Fruit fly (Drosophila melanogaster): ENCODE measurements around the gene Rab21.
A peak's percentile ranks its signal among the peaks of the same experiment; 100 is the strongest.

Rab21 gene

dm6 chrX:23013208-23013607 lies at the start of gene Rab21, which contains the start of gene Coa7:
Rab21 (minus strand) TSS chrX:23013409.
Coa7 (plus strand) TSS chrX:23013495.
- TF ChIP-seq pad (GFP tag; optimal IDR thresholded peaks at IDR 0.05) (peak; percentile 47), CG33017 (tag; optimal IDR thresholded peaks at IDR 0.05) (no peak), bab1 (GFP tag; optimal IDR thresholded peaks at IDR 0.05) (peak; percentile 64), Mnt (GFP tag; optimal IDR thresholded peaks at IDR 0.05) (peak; percentile 6), ovo (GFP tag; optimal IDR thresholded peaks at IDR 0.05) (no peak), toe (GFP tag; optimal IDR thresholded peaks at IDR 0.05) (peak; percentile 30), cic (GFP tag; optimal IDR thresholded peaks at IDR 0.05) (no peak), tj (GFP tag; optimal IDR thresholded peaks at IDR 0.05) (peak; percentile 46), CG14711 (tag; optimal IDR thresholded peaks at IDR 0.05) (no peak), CG1620 (GFP tag; optimal IDR thresholded peaks at IDR 0.05) (peak; percentile 53), CG11617 (GFP tag; optimal IDR thresholded peaks at IDR 0.05) (no peak)

DNA sequence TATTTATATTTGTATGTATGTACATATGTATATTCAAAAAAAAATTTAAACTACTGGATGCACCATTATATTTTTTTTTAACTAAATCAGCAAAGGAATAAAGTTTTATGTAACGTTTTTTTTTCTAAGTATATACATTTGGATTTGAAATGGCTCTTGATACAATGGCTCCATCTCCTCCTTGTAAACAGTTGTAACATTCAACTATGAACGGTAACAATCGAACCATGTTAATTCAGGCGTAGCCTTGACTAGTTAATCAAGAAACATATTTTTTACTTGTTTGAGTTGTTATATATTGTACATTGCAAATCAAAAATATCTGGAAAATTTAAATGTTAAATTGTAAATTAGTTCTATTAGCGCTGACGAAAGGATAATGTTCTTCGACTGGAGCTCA lies 22.6 kb upstream of the Rab21 start, which contains the start of gene CG12061:
Gene CG12061 (plus strand): TSS at position 301 of the 400 bp plus-strand sequence.
- TF ChIP-seq CG1620 (GFP tag; optimal IDR thresholded peaks at IDR 0.05) (no peak), pad (GFP tag; optimal IDR thresholded peaks at IDR 0.05) (no peak), Hr96 (GFP tag; optimal IDR thresholded peaks at IDR 0.05) (no peak), cnc (optimal IDR thresholded peaks at IDR 0.05) (no peak)

DNA sequence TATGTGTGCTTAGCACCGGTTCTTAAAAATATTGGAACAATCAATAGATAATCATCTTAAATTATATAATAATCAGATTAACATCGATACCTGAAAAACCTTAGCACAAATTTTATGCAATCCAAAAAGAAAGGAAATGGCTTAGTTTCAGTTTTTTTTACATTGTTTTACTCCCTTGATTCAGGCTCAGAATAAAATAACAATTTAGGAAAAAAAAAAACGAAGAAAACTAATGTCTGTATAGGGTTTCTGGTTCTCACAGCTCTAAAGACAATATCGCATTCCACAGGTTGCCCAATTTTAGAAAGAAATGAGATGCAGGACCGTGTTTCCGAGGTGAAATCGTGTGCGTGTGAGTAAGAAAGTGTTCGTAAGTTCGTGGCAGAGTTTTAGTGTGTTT lies 9.4 kb upstream of the Rab21 start, which contains the start of gene zyd:
Gene zyd (plus strand): TSS at position 301 of the 400 bp plus-strand sequence.
- TF ChIP-seq kay (GFP tag; ENCODE audit: borderline replicate concordance) (no peak), CG7101 (tag; optimal IDR thresholded peaks at IDR 0.05) (no peak), cic (GFP tag; optimal IDR thresholded peaks at IDR 0.05) (no peak), cnc (optimal IDR thresholded peaks at IDR 0.05) (no peak), CG1620 (GFP tag; optimal IDR thresholded peaks at IDR 0.05) (no peak), pad (GFP tag; optimal IDR thresholded peaks at IDR 0.05) (no peak), CG33017 (tag; optimal IDR thresholded peaks at IDR 0.05) (no peak), Hr96 (GFP tag; optimal IDR thresholded peaks at IDR 0.05) (no peak), Mnt (GFP tag; optimal IDR thresholded peaks at IDR 0.05) (no peak), toe (GFP tag; optimal IDR thresholded peaks at IDR 0.05) (no peak), ovo (GFP tag; optimal IDR thresholded peaks at IDR 0.05) (no peak)

DNA sequence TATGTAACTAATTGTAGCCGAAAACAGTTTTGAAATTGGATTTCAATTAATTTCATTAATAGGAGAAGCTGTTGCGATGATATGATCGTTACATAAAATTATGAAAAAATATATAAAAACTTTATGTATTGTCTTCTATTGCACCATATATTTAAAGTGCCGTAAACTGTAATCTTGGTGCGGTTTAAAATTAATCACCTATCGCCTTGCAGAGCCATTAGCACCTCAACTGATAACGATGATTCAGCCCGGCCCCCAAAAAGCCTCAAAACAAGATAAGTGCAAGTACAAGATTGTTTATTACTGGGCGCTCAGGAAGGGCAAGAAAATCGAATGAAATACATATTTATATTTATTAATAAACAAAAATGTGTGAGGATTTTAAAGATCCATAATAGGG lies 1.4 kb downstream of the Rab21 start:
- no peak for TF ChIP-seq CG5204 (GFP tag; optimal IDR thresholded peaks at IDR 0.05)

dm6 chrX:23011203-23011602 lies 2.0 kb downstream of the Rab21 start, which contains the start of gene FucTC:
FucTC (minus strand) TSS chrX:23011303.
- TF ChIP-seq CG33017 (tag; optimal IDR thresholded peaks at IDR 0.05) (no peak), CG5204 (GFP tag; optimal IDR thresholded peaks at IDR 0.05) (no peak), cnc (optimal IDR thresholded peaks at IDR 0.05) (no peak), kay (GFP tag; ENCODE audit: borderline replicate concordance) (no peak), Clk (GFP tag; optimal IDR thresholded peaks at IDR 0.05) (no peak)

DNA sequence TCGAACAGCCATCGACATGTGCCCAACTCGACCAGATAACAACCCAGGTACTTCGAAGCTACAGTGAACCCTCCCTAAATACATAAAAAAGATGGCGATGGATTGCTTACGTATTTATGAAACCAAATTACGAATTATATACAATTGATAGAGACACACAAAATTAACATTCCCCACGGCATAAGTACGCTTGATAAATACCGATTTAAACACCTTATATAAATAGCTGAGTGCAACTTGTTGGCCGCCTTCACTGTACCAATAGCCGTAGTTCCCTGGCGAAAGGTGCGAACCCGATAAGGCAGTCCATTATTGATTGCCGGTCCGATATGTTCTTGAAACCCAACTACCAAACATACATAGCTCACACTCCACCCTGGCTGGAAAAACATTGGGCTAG lies 2.6 kb downstream of the Rab21 start:
- TF ChIP-seq cnc (optimal IDR thresholded peaks at IDR 0.05) (no peak), CG33017 (tag; optimal IDR thresholded peaks at IDR 0.05) (no peak), ovo (GFP tag; optimal IDR thresholded peaks at IDR 0.05) (no peak), toe (GFP tag; optimal IDR thresholded peaks at IDR 0.05) (no peak), Clk (GFP tag; optimal IDR thresholded peaks at IDR 0.05) (no peak), CG5204 (GFP tag; optimal IDR thresholded peaks at IDR 0.05) (no peak), Mnt (GFP tag; optimal IDR thresholded peaks at IDR 0.05) (peak; percentile 40), bab1 (GFP tag; optimal IDR thresholded peaks at IDR 0.05) (no peak), CG12768 (GFP tag; optimal IDR thresholded peaks at IDR 0.05) (no peak), Crg-1 (GFP tag; optimal IDR thresholded peaks at IDR 0.05) (no peak), CG7101 (tag; optimal IDR thresholded peaks at IDR 0.05) (peak; percentile 34), CG7045 (GFP tag; optimal IDR thresholded peaks at IDR 0.05) (no peak), pad (GFP tag; optimal IDR thresholded peaks at IDR 0.05) (no peak), cic (GFP tag; optimal IDR thresholded peaks at IDR 0.05) (no peak), Hr96 (GFP tag; optimal IDR thresholded peaks at IDR 0.05) (peak; percentile 55), tj (GFP tag; optimal IDR thresholded peaks at IDR 0.05) (no peak), CG11617 (GFP tag; optimal IDR thresholded peaks at IDR 0.05) (peak; percentile 23), CG1620 (GFP tag; optimal IDR thresholded peaks at IDR 0.05) (no peak), kay (GFP tag; ENCODE audit: borderline replicate concordance) (no peak), CG14711 (tag; optimal IDR thresholded peaks at IDR 0.05) (peak; percentile 1)

- TF ChIP-seq CG11617 (GFP tag; optimal IDR thresholded peaks at IDR 0.05), result no peak
- TF ChIP-seq toe (GFP tag; optimal IDR thresholded peaks at IDR 0.05), result peak; percentile 15
Measured at dm6 chrX:23007399-23007798, 5.8 kb downstream of the Rab21 start.

DNA sequence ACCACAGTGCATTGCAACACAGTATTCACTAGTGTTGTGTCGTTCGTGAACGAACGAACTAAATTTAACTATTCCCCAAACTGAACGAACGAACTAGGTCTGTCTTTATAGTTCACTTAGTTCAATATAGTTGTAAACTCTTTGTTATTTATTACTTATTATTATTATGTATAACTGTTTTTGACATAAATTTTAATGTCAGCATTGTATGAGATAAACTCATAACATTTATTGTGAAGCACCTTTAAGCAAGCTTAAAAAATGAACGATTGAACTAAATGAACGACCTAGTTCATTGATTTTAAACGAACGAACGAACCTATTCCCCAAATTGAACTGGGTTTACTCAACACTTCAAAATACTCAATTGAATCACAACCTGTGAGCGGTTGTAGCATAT lies 6.3 kb downstream of the Rab21 start:
- TF ChIP-seq Clk (GFP tag; optimal IDR thresholded peaks at IDR 0.05), result no peak
- no peak for TF ChIP-seq Mnt (GFP tag; optimal IDR thresholded peaks at IDR 0.05)
- TF ChIP-seq ovo (GFP tag; optimal IDR thresholded peaks at IDR 0.05), result no peak
- TF ChIP-seq Hr96 (GFP tag; optimal IDR thresholded peaks at IDR 0.05), result no peak
- TF ChIP-seq CG14711 (tag; optimal IDR thresholded peaks at IDR 0.05), result no peak
- TF ChIP-seq CG11617 (GFP tag; optimal IDR thresholded peaks at IDR 0.05), result no peak
- no peak for TF ChIP-seq CG7045 (GFP tag; optimal IDR thresholded peaks at IDR 0.05)
- no peak for TF ChIP-seq CG33017 (tag; optimal IDR thresholded peaks at IDR 0.05)
- TF ChIP-seq Crg-1 (GFP tag; optimal IDR thresholded peaks at IDR 0.05), result no peak
- TF ChIP-seq kay (GFP tag; ENCODE audit: borderline replicate concordance), result no peak
- TF ChIP-seq cic (GFP tag; optimal IDR thresholded peaks at IDR 0.05), result no peak
